Fruit fly (Drosophila melanogaster) whole organism, adult: ENCODE data around the gene CG14543.

ENCODE experiments used
- Hr96 ChIP-seq: fragments of 200-800 bp; sonication (Bioruptor generic); optimal IDR thresholded peaks from 2 replicates; lab custom pipeline; 2016; ENCODE audit warnings: missing biosample characterization, missing genetic modification characterization
- cic ChIP-seq: fragments of 200-800 bp; sonication (Bioruptor generic); optimal IDR thresholded peaks from 2 replicates; lab custom pipeline; 2017; ENCODE audit warnings: missing biosample characterization, mild to moderate bottlenecking, missing genetic modification characterization, moderate library complexity
- pad ChIP-seq: fragments of 200-800 bp; sonication (Bioruptor generic); optimal IDR thresholded peaks from 3 replicates; lab custom pipeline; 2017; ENCODE audit warnings: missing biosample characterization, missing genetic modification characterization, mild to moderate bottlenecking, moderate library complexity, missing genetic modification reagents
- tj ChIP-seq: fragments of 200-800 bp; sonication (Bioruptor generic); optimal IDR thresholded peaks from 3 replicates; lab custom pipeline; 2017; ENCODE audit warnings: missing biosample characterization, mild to moderate bottlenecking, missing genetic modification characterization, moderate library complexity

dm6 chr3R:26103440-26103839 is 47.0 kb downstream of the CG14543 start:
- TF ChIP-seq tj (GFP tag; lab: Kevin White, UChicago) (no peak), cic (no peak), Hr96 (no peak), pad (GFP tag; lab: Kevin White, UChicago) (no peak)
